Fruit fly (Drosophila melanogaster) whole organism, wandering third instar larva: Measurements from ENCODE around the gene CG13407.

Experiments used
- CG9705 ChIP-seq: fragments of 200-800 bp; sonication (Bioruptor generic); optimal IDR thresholded peaks from 2 replicates; lab custom pipeline; 2018; ENCODE audit warnings: missing biosample characterization, mild to moderate bottlenecking, missing genetic modification characterization
- Hr78 ChIP-seq: fragments of >200 bp; optimal IDR thresholded peaks from 2 replicates; lab custom pipeline; 2017; ENCODE audit warnings: missing biosample characterization, missing genetic modification characterization
- Hr83 ChIP-seq: fragments of 200-300 bp; sonication (Bioruptor generic); optimal IDR thresholded peaks from 2 replicates; lab custom pipeline; 2016; ENCODE audit warnings: missing biosample characterization, mild to moderate bottlenecking, missing genetic modification characterization, moderate library complexity; ENCODE audit not compliant: poor library complexity, severe bottlenecking
- Myc ChIP-seq: fragments of >200 bp; optimal IDR thresholded peaks from 2 replicates; lab custom pipeline; 2017
- OdsH ChIP-seq: fragments of 200-800 bp; sonication (Bioruptor generic); optimal IDR thresholded peaks from 2 replicates; lab custom pipeline; 2016; ENCODE audit warnings: missing biosample characterization, mild to moderate bottlenecking, missing genetic modification characterization
- Sp1 ChIP-seq: fragments of 200-800 bp; sonication (Bioruptor generic); optimal IDR thresholded peaks from 3 replicates; lab custom pipeline; 2019; ENCODE audit warnings: missing biosample characterization, mild to moderate bottlenecking, missing genetic modification characterization, moderate library complexity
- dsf ChIP-seq: sonication (Bioruptor generic); optimal IDR thresholded peaks from 2 replicates; lab custom pipeline; 2016; ENCODE audit warnings: missing biosample characterization, missing genetic modification characterization, borderline replicate concordance
- pan ChIP-seq: fragments of >200 bp; optimal IDR thresholded peaks from 2 replicates; lab custom pipeline; 2017
- psq ChIP-seq: fragments of 200-800 bp; sonication (Bioruptor generic); optimal IDR thresholded peaks from 3 replicates; lab custom pipeline; 2017; ENCODE audit warnings: missing biosample characterization, mild to moderate bottlenecking, missing genetic modification characterization, moderate library complexity
- sv ChIP-seq: fragments of 200-800 bp; sonication (Bioruptor generic); optimal IDR thresholded peaks from 3 replicates; lab custom pipeline; 2016; ENCODE audit warnings: missing biosample characterization, missing genetic modification characterization

- TF ChIP-seq psq (GFP tag; lab: Kevin White, UChicago) (no peak), Myc (lab: Kevin White, UChicago) (no peak), Sp1 (GFP tag; lab: Kevin White, UChicago) (no peak), CG9705 (no peak), dsf (GFP tag; lab: Kevin White, UChicago) (no peak), pan (lab: Kevin White, UChicago) (no peak), Hr78 (no peak), sv (GFP tag; lab: Kevin White, UChicago) (no peak), OdsH (no peak), Hr83 (GFP tag; lab: Kevin White, UChicago) (no peak)
Measured at dm6 chr3R:22103114-22103513, at the start of gene CG13407.
